Fruit fly (Drosophila melanogaster) whole organism, embryonic: ENCODE data around the gene Ptp10D.

ENCODE experiments used
- Atf-2 ChIP-seq: fragments of 200-800 bp; sonication (Bioruptor generic); optimal IDR thresholded peaks from 2 replicates; lab custom pipeline; 2016; ENCODE audit warnings: missing biosample characterization, missing genetic modification characterization
- Atf6 ChIP-seq: fragments of 200-800 bp; sonication (Bioruptor generic); IDR thresholded peaks from 2 replicates; pipeline ENCODE4 v1.3.6; 2022; ENCODE audit warnings: missing biosample characterization, missing genetic modification characterization
- B-H2 ChIP-seq: fragments of 200-800 bp; sonication (Bioruptor generic); optimal IDR thresholded peaks from 2 replicates; lab custom pipeline; 2018; ENCODE audit warnings: missing biosample characterization, mild to moderate bottlenecking, missing genetic modification characterization
- Bteb2 ChIP-seq: fragments of 200-800 bp; sonication (Bioruptor generic); optimal IDR thresholded peaks from 2 replicates; lab custom pipeline; 2016; ENCODE audit warnings: missing biosample characterization, missing genetic modification characterization
- CG11723 ChIP-seq: fragments of 200-800 bp; sonication (Bioruptor generic); optimal IDR thresholded peaks from 2 replicates; lab custom pipeline; 2017; ENCODE audit warnings: missing biosample characterization, mild to moderate bottlenecking, missing genetic modification characterization
- CG12299 ChIP-seq: fragments of 200-800 bp; sonication (Bioruptor generic); optimal IDR thresholded peaks from 2 replicates; lab custom pipeline; 2018; ENCODE audit warnings: missing biosample characterization, mild to moderate bottlenecking, missing genetic modification characterization
- CG12744 ChIP-seq: fragments of 200-800 bp; sonication (Bioruptor generic); optimal IDR thresholded peaks from 2 replicates; lab custom pipeline; 2016; ENCODE audit warnings: missing biosample characterization, missing genetic modification characterization
- CG14050 ChIP-seq: fragments of 200-800 bp; sonication (Bioruptor generic); IDR thresholded peaks from 3 replicates; pipeline ENCODE4 v1.3.6; 2022; ENCODE audit warnings: missing biosample characterization, missing genetic modification characterization
- CG15073 ChIP-seq: fragments of 200-800 bp; sonication (Bioruptor generic); optimal IDR thresholded peaks from 2 replicates; lab custom pipeline; 2016; ENCODE audit warnings: missing biosample characterization, missing genetic modification characterization
- CG18599 ChIP-seq: fragments of 200-800 bp; sonication (Bioruptor generic); optimal IDR thresholded peaks from 3 replicates; lab custom pipeline; 2017; ENCODE audit warnings: missing biosample characterization, missing genetic modification characterization, mild to moderate bottlenecking, moderate library complexity, missing genetic modification reagents
- CG18619 ChIP-seq: fragments of 200-800 bp; sonication (Bioruptor generic); optimal IDR thresholded peaks from 3 replicates; lab custom pipeline; 2017; ENCODE audit warnings: missing biosample characterization, mild to moderate bottlenecking, missing genetic modification characterization
- CG2129 ChIP-seq: fragments of 200-800 bp; sonication (Bioruptor generic); IDR thresholded peaks from 2 replicates; pipeline ENCODE4 v1.3.6; 2022; ENCODE audit warnings: missing biosample characterization, missing genetic modification characterization; ENCODE audit not compliant: partially characterized antibody
- CG2889 ChIP-seq: fragments of 200-800 bp; sonication (Bioruptor generic); IDR thresholded peaks from 3 replicates; pipeline ENCODE4 v1.3.6; 2022; ENCODE audit warnings: missing biosample characterization, missing genetic modification characterization
- CG31365 ChIP-seq: fragments of 200-800 bp; sonication (Bioruptor generic); optimal IDR thresholded peaks from 2 replicates; lab custom pipeline; 2018; ENCODE audit warnings: missing biosample characterization, mild to moderate bottlenecking, missing genetic modification characterization
- CG3407 ChIP-seq: fragments of 200-800 bp; sonication (Bioruptor generic); optimal IDR thresholded peaks from 2 replicates; lab custom pipeline; 2018; ENCODE audit warnings: missing biosample characterization, mild to moderate bottlenecking, missing genetic modification characterization
- CG3726 ChIP-seq: fragments of 200-800 bp; sonication (Bioruptor generic); IDR thresholded peaks from 3 replicates; pipeline ENCODE4, ENCODE4 v1.3.6; 2022; ENCODE audit warnings: missing biosample characterization, missing genetic modification characterization
- CG4424 ChIP-seq: fragments of 200-800 bp; sonication (Bioruptor generic); optimal IDR thresholded peaks from 3 replicates; lab custom pipeline; 2016; ENCODE audit warnings: missing biosample characterization, missing genetic modification characterization
- CG5953 ChIP-seq: fragments of 200-800 bp; sonication (Bioruptor generic); IDR thresholded peaks from 2 replicates; pipeline ENCODE4 v1.3.6; 2022; ENCODE audit warnings: missing biosample characterization, missing genetic modification characterization
- CG6854 ChIP-seq: fragments of 200-800 bp; sonication (Bioruptor generic); optimal IDR thresholded peaks from 3 replicates; lab custom pipeline; 2017; ENCODE audit warnings: missing biosample characterization, mild to moderate bottlenecking, missing genetic modification characterization
- CG7745 ChIP-seq: fragments of 200-800 bp; sonication (Bioruptor generic); optimal IDR thresholded peaks from 2 replicates; lab custom pipeline; 2018; ENCODE audit warnings: missing biosample characterization, mild to moderate bottlenecking, missing genetic modification characterization, moderate library complexity
- CG7928 ChIP-seq: fragments of 200-800 bp; sonication (Bioruptor generic); optimal IDR thresholded peaks from 2 replicates; lab custom pipeline; 2017; ENCODE audit warnings: missing biosample characterization, mild to moderate bottlenecking, missing genetic modification characterization
- CG8388 ChIP-seq: fragments of 200-800 bp; sonication (Bioruptor generic); optimal IDR thresholded peaks from 2 replicates; lab custom pipeline; 2019; ENCODE audit warnings: missing biosample characterization, mild to moderate bottlenecking, missing genetic modification characterization, moderate library complexity
- CG8944 ChIP-seq: fragments of 200-800 bp; sonication (Bioruptor generic); optimal IDR thresholded peaks from 3 replicates; lab custom pipeline; 2016; ENCODE audit warnings: missing biosample characterization, missing genetic modification characterization
- CG9876 ChIP-seq: fragments of 200-800 bp; sonication (Bioruptor generic); optimal IDR thresholded peaks from 2 replicates; lab custom pipeline; 2016; ENCODE audit warnings: missing biosample characterization, missing genetic modification characterization
- D19A ChIP-seq: fragments of 200-800 bp; optimal IDR thresholded peaks from 3 replicates; lab custom pipeline; 2019; ENCODE audit warnings: missing biosample characterization, mild to moderate bottlenecking, missing genetic modification characterization, moderate library complexity
- Dp ChIP-seq: fragments of 200-800 bp; sonication (Bioruptor generic); optimal IDR thresholded peaks from 2 replicates; lab custom pipeline; 2018; ENCODE audit warnings: missing biosample characterization, mild to moderate bottlenecking, missing genetic modification characterization, moderate library complexity
- E2f1 ChIP-seq: fragments of 200-800 bp; sonication (Bioruptor generic); IDR thresholded peaks from 2 replicates; pipeline ENCODE4 v1.3.6; 2022; ENCODE audit warnings: missing biosample characterization, missing genetic modification characterization
- E2f2 ChIP-seq: fragments of 200-800 bp; sonication (Bioruptor generic); IDR thresholded peaks from 2 replicates; pipeline ENCODE4 v1.3.6; 2022; ENCODE audit warnings: missing biosample characterization, missing genetic modification characterization
- Eip74EF ChIP-seq, 2 experiments: fragments of 200-800 bp in 1 of 2; fragments of >200 bp in 1 of 2; sonication (Bioruptor generic) in 1 of 2; optimal IDR thresholded peaks; 2 replicates each; lab custom pipeline; 2017 to 2019; ENCODE audit warnings: missing biosample characterization in 2 of 2, missing genetic modification characterization in 2 of 2, mild to moderate bottlenecking in 1 of 2, moderate library complexity in 1 of 2
- Hr78 ChIP-seq, 2 experiments: fragments of 200-800 bp in 1 of 2; fragments of >200 bp in 1 of 2; sonication (Bioruptor generic) in 1 of 2; optimal IDR thresholded peaks; 2 replicates each; lab custom pipeline; 2017 to 2019; ENCODE audit warnings: missing biosample characterization in 2 of 2, missing genetic modification characterization in 2 of 2, mild to moderate bottlenecking in 1 of 2, moderate library complexity in 1 of 2
- Lpt ChIP-seq: fragments of >200 bp; optimal IDR thresholded peaks from 2 replicates; lab custom pipeline; 2018; ENCODE audit warnings: missing biosample characterization, missing genetic modification characterization
- Nf-YC ChIP-seq: fragments of 200-800 bp; optimal IDR thresholded peaks from 3 replicates; lab custom pipeline; 2019; ENCODE audit warnings: missing biosample characterization, mild to moderate bottlenecking, missing genetic modification characterization, moderate library complexity
- Scr ChIP-seq: fragments of 200-800 bp; sonication (Bioruptor generic); IDR thresholded peaks from 2 replicates; pipeline ENCODE4 v1.3.6; 2022; ENCODE audit warnings: missing biosample characterization, missing genetic modification characterization; ENCODE audit not compliant: partially characterized antibody
- al ChIP-seq: fragments of 200-800 bp; sonication (Bioruptor generic); IDR thresholded peaks from 2 replicates; pipeline ENCODE4 v1.3.6; 2022; ENCODE audit warnings: missing biosample characterization, missing genetic modification characterization
- az2 ChIP-seq: fragments of 200-800 bp; sonication (Bioruptor generic); optimal IDR thresholded peaks from 3 replicates; lab custom pipeline; 2016; ENCODE audit warnings: missing biosample characterization, missing genetic modification characterization
- bbx ChIP-seq: fragments of 200-800 bp; sonication (Bioruptor generic); IDR thresholded peaks from 2 replicates; pipeline ENCODE4 v1.3.6; 2022; ENCODE audit warnings: missing biosample characterization, missing genetic modification characterization; ENCODE audit not compliant: partially characterized antibody
- bigmax ChIP-seq: fragments of 200-800 bp; sonication (Bioruptor generic); optimal IDR thresholded peaks from 2 replicates; lab custom pipeline; 2018; ENCODE audit warnings: missing biosample characterization, mild to moderate bottlenecking, missing genetic modification characterization
- corto ChIP-seq: fragments of 200-800 bp; sonication (Bioruptor generic); optimal IDR thresholded peaks from 2 replicates; lab custom pipeline; 2016; ENCODE audit warnings: missing biosample characterization, mild to moderate bottlenecking, missing genetic modification characterization, moderate library complexity
- dpn ChIP-seq, 2 experiments: fragments of 200-800 bp; sonication (Bioruptor generic); optimal IDR thresholded peaks; 3 replicates each; lab custom pipeline; 2016; ENCODE audit warnings: missing biosample characterization in 2 of 2, missing genetic modification characterization in 2 of 2
- hbn ChIP-seq: fragments of 200-800 bp; sonication (Bioruptor generic); IDR thresholded peaks from 2 replicates; pipeline ENCODE4 v1.3.6; 2022; ENCODE audit warnings: missing biosample characterization, missing genetic modification characterization; ENCODE audit not compliant: partially characterized antibody
- hth ChIP-seq: fragments of >200 bp; optimal IDR thresholded peaks from 2 replicates; lab custom pipeline; 2017; ENCODE audit warnings: inconsistent platforms
- kah ChIP-seq: fragments of 200-800 bp; sonication (Bioruptor generic); optimal IDR thresholded peaks from 2 replicates; lab custom pipeline; 2018; ENCODE audit warnings: missing biosample characterization, mild to moderate bottlenecking, missing genetic modification characterization
- lmd ChIP-seq: fragments of 200-800 bp; sonication (Bioruptor generic); IDR thresholded peaks from 2 replicates; pipeline ENCODE4 v1.3.6; 2022; ENCODE audit warnings: missing biosample characterization, missing genetic modification characterization
- lola ChIP-seq, 3 experiments: fragments of >200 bp in 2 of 3; fragments of 200-800 bp in 1 of 3; sonication (Bioruptor generic) in 1 of 3; optimal IDR thresholded peaks; 2 replicates each; lab custom pipeline; 2017 to 2019; ENCODE audit warnings: missing biosample characterization in 3 of 3, missing genetic modification characterization in 3 of 3, mild to moderate bottlenecking in 1 of 3, moderate library complexity in 1 of 3
- mld ChIP-seq: fragments of 200-800 bp; sonication (Bioruptor generic); IDR thresholded peaks from 3 replicates; pipeline ENCODE4 v1.3.6; 2022; ENCODE audit warnings: missing biosample characterization, missing genetic modification characterization; ENCODE audit not compliant: partially characterized antibody
- ranshi ChIP-seq: fragments of 200-800 bp; sonication (Bioruptor generic); IDR thresholded peaks from 2 replicates; pipeline ENCODE4 v1.3.6; 2022; ENCODE audit warnings: missing biosample characterization, missing genetic modification characterization
- repo ChIP-seq: fragments of 200-800 bp; sonication (Bioruptor generic); optimal IDR thresholded peaks from 2 replicates; lab custom pipeline; 2016; ENCODE audit warnings: missing biosample characterization, missing genetic modification characterization
- yki ChIP-seq: fragments of >200 bp; optimal IDR thresholded peaks from 3 replicates; lab custom pipeline; 2018

The Ptp10D gene

DNA sequence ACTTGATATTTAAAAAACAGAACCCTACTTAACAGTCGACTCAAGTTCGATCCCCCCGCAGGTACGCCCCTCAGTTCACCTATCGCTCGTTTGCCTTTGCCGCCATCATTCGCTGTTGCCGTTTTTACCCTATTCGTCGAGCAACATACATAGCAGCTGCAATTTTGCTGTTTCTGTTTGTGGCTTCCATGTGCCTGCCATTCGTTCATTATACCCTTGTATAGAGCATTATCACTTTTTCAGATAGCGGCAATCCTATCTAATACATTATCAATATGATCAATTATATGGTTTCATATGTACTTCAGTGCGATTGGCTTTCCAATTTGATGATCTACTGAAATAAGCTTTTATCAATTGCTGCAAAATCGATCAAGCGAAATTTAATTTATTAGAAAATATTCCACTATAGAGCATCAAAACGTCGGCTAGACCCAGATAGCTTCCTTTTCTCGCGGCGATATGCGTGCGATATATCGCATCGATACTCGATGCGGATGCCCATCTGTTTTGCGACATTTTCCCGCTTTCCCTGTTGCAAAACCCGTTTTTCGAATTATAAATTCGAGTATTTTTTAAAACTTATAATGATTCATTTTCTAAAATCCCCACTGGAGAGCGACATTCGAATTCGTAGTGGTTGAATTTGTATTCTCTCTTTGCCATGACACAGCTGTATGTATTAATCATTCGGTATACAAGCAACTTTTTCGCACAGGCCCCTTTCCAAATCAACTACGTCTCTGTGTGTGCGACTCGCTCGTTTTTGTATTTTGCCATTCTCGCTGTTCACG, 94.3 kb downstream of the Ptp10D start (continued):
- TF ChIP-seq Bteb2, result peak; percentile 87
- peak; percentile 32 for TF ChIP-seq CG31365 (tag; lab: Kevin White, UChicago)
- peak; percentile 70 for TF ChIP-seq corto
- peak in 1 of 2 experiments; percentile 57 for TF ChIP-seq Hr78 (GFP tag; optimal IDR thresholded peaks at IDR 0.05; lab: Kevin White, UChicago)
- TF ChIP-seq repo (GFP tag; lab: Kevin White, UChicago), result peak; percentile 64
- peak in 1 of 2 experiments; percentile 81 for TF ChIP-seq Eip74EF (GFP tag; optimal IDR thresholded peaks at IDR 0.05; lab: Kevin White, UChicago)
- TF ChIP-seq CG12744, result peak; percentile 79
- peak; percentile 66 for TF ChIP-seq CG12299 (tag; lab: Kevin White, UChicago)
- TF ChIP-seq az2 (GFP tag; lab: Kevin White, UChicago), result peak; percentile 84
- peak in 1 of 3 experiments; percentile 91 for TF ChIP-seq lola (GFP tag; optimal IDR thresholded peaks at IDR 0.05; lab: Kevin White, UChicago)
- TF ChIP-seq Atf-2 (GFP tag; lab: Kevin White, UChicago), result peak; percentile 84
- TF ChIP-seq CG7928 (GFP tag; lab: Kevin White, UChicago), result peak; percentile 13
- no peak; the same call in none of the 2 replicates for TF ChIP-seq hbn (GFP tag; lab: Robert Waterston, UW)
- peak; percentile 79 for TF ChIP-seq CG8944 (GFP tag; lab: Kevin White, UChicago)
- peak; percentile 62 for TF ChIP-seq kah (GFP tag; lab: Kevin White, UChicago)
- peak; percentile 85 for TF ChIP-seq CG6854 (GFP tag; lab: Kevin White, UChicago)
- peak; percentile 82; the same call in 2 of the 3 replicates for TF ChIP-seq CG2889 (GFP tag; lab: Robert Waterston, UW)
- peak; percentile 79 to 91 for TF ChIP-seq dpn (GFP tag; optimal IDR thresholded peaks at IDR 0.05; lab: Kevin White, UChicago)
- TF ChIP-seq E2f2, result peak; percentile 55; the same call in 1 of the 2 replicates
- TF ChIP-seq CG11723 (GFP tag; lab: Kevin White, UChicago), result peak; percentile 71
- TF ChIP-seq CG5953 (GFP tag; lab: Robert Waterston, UW), result peak; percentile 55; the same call in 1 of the 2 replicates
- TF ChIP-seq D19A (tag; lab: Kevin White, UChicago), result peak; percentile 100
- peak; percentile 81 for TF ChIP-seq CG4424 (GFP tag; lab: Kevin White, UChicago)
- peak; percentile 77 for TF ChIP-seq Scr
- peak; percentile 89 for TF ChIP-seq CG18599
- TF ChIP-seq al (GFP tag; lab: Robert Waterston, UW), result peak; percentile 86
- no peak for TF ChIP-seq hth (lab: Kevin White, UChicago)
- TF ChIP-seq CG18619 (GFP tag; lab: Kevin White, UChicago), result peak; percentile 89
- TF ChIP-seq CG9876 (GFP tag; lab: Kevin White, UChicago), result peak; percentile 71
- no peak for TF ChIP-seq Dp (GFP tag; lab: Kevin White, UChicago)
- TF ChIP-seq B-H2 (GFP tag; lab: Kevin White, UChicago), result peak; percentile 34
- TF ChIP-seq mld (GFP tag; lab: Robert Waterston, UW), result peak; percentile 64; the same call in 1 of the 3 replicates
- peak; percentile 45; the same call in 1 of the 3 replicates for TF ChIP-seq CG3726 (GFP tag; lab: Robert Waterston, UW)
- TF ChIP-seq CG2129 (GFP tag; lab: Robert Waterston, UW), result peak; percentile 69
- TF ChIP-seq Nf-YC (tag; lab: Kevin White, UChicago), result peak; percentile 74
- peak; percentile 63 for TF ChIP-seq E2f1 (GFP tag; lab: Robert Waterston, UW)
- TF ChIP-seq bbx (GFP tag; lab: Robert Waterston, UW), result peak; percentile 78
- peak; percentile 89 for TF ChIP-seq Atf6 (GFP tag; lab: Robert Waterston, UW)
- no peak for TF ChIP-seq bigmax (GFP tag; lab: Kevin White, UChicago)
- peak; percentile 82 for TF ChIP-seq CG8388 (GFP tag; lab: Kevin White, UChicago)
- no peak for TF ChIP-seq yki (lab: Kevin White, UChicago)
- TF ChIP-seq CG7745 (tag; lab: Kevin White, UChicago), result no peak
- peak; percentile 77 for TF ChIP-seq CG3407 (GFP tag; lab: Kevin White, UChicago)
- peak; percentile 23 for TF ChIP-seq CG15073 (GFP tag; lab: Kevin White, UChicago)
- peak; percentile 91 for TF ChIP-seq lmd
- TF ChIP-seq Lpt (GFP tag; lab: Kevin White, UChicago), result no peak
- TF ChIP-seq CG14050, result peak; percentile 55; the same call in 2 of the 3 replicates
- TF ChIP-seq ranshi (GFP tag; lab: Robert Waterston, UW), result peak; percentile 73; the same call in 1 of the 2 replicates
